Worm (Caenorhabditis elegans) whole organism, L4 larva: ENCODE data around the gene nas-33.

Experiments
- T26A8.4 ChIP-seq: fragments of 200-800 bp; sonication (Bioruptor generic); IDR thresholded peaks from 2 replicates; pipeline ENCODE4 v1.3.6; 2022; ENCODE audit warnings: missing genetic modification characterization, missing compliant biosample characterization
- Y105C5A.15 ChIP-seq: fragments of 200-800 bp; sonication (Bioruptor generic); IDR thresholded peaks from 2 replicates; pipeline ENCODE4 v1.3.6; 2022; ENCODE audit warnings: missing genetic modification characterization, missing compliant biosample characterization
- ceh-20 ChIP-seq: fragments of 200-800 bp; sonication (Bioruptor generic); IDR thresholded peaks from 2 replicates; pipeline ENCODE4 v1.3.6; 2022; ENCODE audit warnings: missing genetic modification reagents, missing genetic modification characterization, missing compliant biosample characterization
- ceh-28 ChIP-seq: fragments of 150-350 bp; optimal IDR thresholded peaks from 2 replicates; lab custom pipeline; 2014; ENCODE audit warnings: missing biosample characterization, missing genetic modification reagents, missing genetic modification characterization
- ceh-32 ChIP-seq: sonication (generic microtip); optimal IDR thresholded peaks from 2 replicates; lab custom pipeline; 2016; ENCODE audit warnings: mild to moderate bottlenecking, missing genetic modification characterization, missing compliant biosample characterization; ENCODE audit not compliant: poor library complexity
- ceh-44 ChIP-seq: fragments of 200-800 bp; sonication (Bioruptor generic); IDR thresholded peaks from 2 replicates; pipeline ENCODE4 v1.3.6; 2022; ENCODE audit warnings: missing genetic modification reagents, missing genetic modification characterization, missing compliant biosample characterization
- ceh-62 ChIP-seq: sonication (generic microtip); optimal IDR thresholded peaks from 2 replicates; lab custom pipeline; 2017; ENCODE audit warnings: missing biosample characterization, missing genetic modification characterization
- ceh-82 ChIP-seq: sonication (generic microtip); optimal IDR thresholded peaks from 2 replicates; lab custom pipeline; 2017; ENCODE audit warnings: missing biosample characterization, missing genetic modification characterization
- cey-2 ChIP-seq: sonication (generic microtip); optimal IDR thresholded peaks from 3 replicates; lab custom pipeline; 2017; ENCODE audit warnings: missing genetic modification characterization, mild to moderate bottlenecking, missing compliant biosample characterization, antibody characterized with exemption, borderline replicate concordance; ENCODE audit not compliant: insufficient read depth
- ctbp-1 ChIP-seq: fragments of 200-800 bp; sonication (Bioruptor generic); IDR thresholded peaks from 2 replicates; pipeline ENCODE4 v1.3.6; 2022; ENCODE audit warnings: missing genetic modification reagents, missing genetic modification characterization, missing compliant biosample characterization
- daf-16 ChIP-seq, 3 experiments: sonication (generic microtip); optimal IDR thresholded peaks; 2 replicates each; lab custom pipeline; 2016 to 2017; ENCODE audit warnings: missing genetic modification characterization in 3 of 3, missing genetic modification reagents in 3 of 3, mild to moderate bottlenecking in 2 of 3, missing compliant biosample characterization in 2 of 3, missing biosample characterization in 1 of 3, moderate library complexity in 1 of 3
- daf-8 ChIP-seq: fragments of 200-800 bp; sonication (Bioruptor generic); IDR thresholded peaks from 2 replicates; pipeline ENCODE4 v1.3.6; 2022; ENCODE audit warnings: missing genetic modification characterization, missing compliant biosample characterization
- dve-1 ChIP-seq: sonication (generic microtip); optimal IDR thresholded peaks from 2 replicates; lab custom pipeline; 2017; ENCODE audit warnings: antibody characterized with exemption, mild to moderate bottlenecking, missing genetic modification characterization, missing compliant biosample characterization; ENCODE audit not compliant: insufficient read depth
- egl-43 ChIP-seq: fragments of 200-800 bp; sonication (Bioruptor generic); IDR thresholded peaks from 2 replicates; pipeline ENCODE4 v1.3.6; 2022; ENCODE audit warnings: missing genetic modification reagents, missing genetic modification characterization, missing compliant biosample characterization
- gei-8 ChIP-seq: fragments of 200-800 bp; sonication (Bioruptor generic); optimal IDR thresholded peaks from 2 replicates; lab custom pipeline; 2018; ENCODE audit warnings: mild to moderate bottlenecking, missing genetic modification characterization, missing compliant biosample characterization
- hif-1 ChIP-seq, 2 experiments: sonication (generic microtip); optimal IDR thresholded peaks; 2 replicates each; lab custom pipeline; 2016 to 2017; ENCODE audit warnings: missing compliant biosample characterization in 2 of 2, missing genetic modification characterization in 2 of 2, missing genetic modification reagents in 2 of 2, missing genotype in 2 of 2, mild to moderate bottlenecking in 1 of 2
- hlh-11 ChIP-seq: fragments of 200-800 bp; sonication (Bioruptor generic); optimal IDR thresholded peaks from 2 replicates; lab custom pipeline; 2018; ENCODE audit warnings: mild to moderate bottlenecking, missing genetic modification characterization, missing compliant biosample characterization
- hlh-30 ChIP-seq: sonication (generic microtip); optimal IDR thresholded peaks from 2 replicates; lab custom pipeline; 2017; ENCODE audit warnings: antibody characterized with exemption, mild to moderate bottlenecking, missing genetic modification characterization, missing compliant biosample characterization; ENCODE audit not compliant: insufficient read depth
- hmg-1.1 ChIP-seq: fragments of 200-800 bp; sonication (Bioruptor generic); IDR thresholded peaks from 2 replicates; pipeline ENCODE4 v1.3.6; 2022; ENCODE audit warnings: missing genetic modification reagents, missing genetic modification characterization, missing compliant biosample characterization
- lsy-2 ChIP-seq, 2 experiments: fragments of 150-350 bp in 1 of 2; sonication (generic microtip) in 1 of 2; optimal IDR thresholded peaks; 2 replicates each; lab custom pipeline; 2014 to 2017; ENCODE audit warnings: missing biosample characterization in 2 of 2, missing genetic modification characterization in 2 of 2
- madf-5 ChIP-seq, 2 experiments: fragments of 200-800 bp; sonication (Bioruptor generic); IDR thresholded peaks; 2 replicates each; pipeline ENCODE4 v1.3.6; 2022; ENCODE audit warnings: missing compliant biosample characterization in 2 of 2, missing genetic modification characterization in 2 of 2
- mdl-1 ChIP-seq, 2 experiments: fragments of 150-350 bp in 1 of 2; sonication (generic microtip) in 1 of 2; optimal IDR thresholded peaks; 2 replicates each; lab custom pipeline; 2014 to 2017; ENCODE audit warnings: missing biosample characterization in 2 of 2, missing genetic modification characterization in 2 of 2
- mep-1 ChIP-seq: fragments of 150-350 bp; sonication (generic microtip); optimal IDR thresholded peaks from 3 replicates; lab custom pipeline; 2014; ENCODE audit warnings: missing biosample characterization, missing genetic modification characterization
- nhr-102 ChIP-seq: sonication (generic microtip); optimal IDR thresholded peaks from 2 replicates; lab custom pipeline; 2016; ENCODE audit warnings: mild to moderate bottlenecking, missing genetic modification characterization, moderate library complexity, missing compliant biosample characterization
- nhr-25 ChIP-seq: sonication (generic microtip); optimal IDR thresholded peaks from 2 replicates; lab custom pipeline; 2017; ENCODE audit warnings: missing genetic modification characterization, mild to moderate bottlenecking, missing compliant biosample characterization, antibody characterized with exemption, moderate library complexity, borderline replicate concordance; ENCODE audit not compliant: insufficient read depth
- nhr-28 ChIP-seq: fragments of 150-350 bp; optimal IDR thresholded peaks from 2 replicates; lab custom pipeline; 2014; ENCODE audit warnings: missing biosample characterization, missing genetic modification characterization
- nhr-48 ChIP-seq: sonication (generic microtip); optimal IDR thresholded peaks from 2 replicates; lab custom pipeline; 2016; ENCODE audit warnings: mild to moderate bottlenecking, missing genetic modification characterization, missing compliant biosample characterization
- nhr-6 ChIP-seq: fragments of 150-350 bp; optimal IDR thresholded peaks from 2 replicates; lab custom pipeline; 2014; ENCODE audit warnings: missing biosample characterization, missing genetic modification characterization
- nhr-77 ChIP-seq: fragments of 150-350 bp; optimal IDR thresholded peaks from 2 replicates; lab custom pipeline; 2014; ENCODE audit warnings: missing biosample characterization, missing genetic modification characterization
- pha-4 ChIP-seq, 2 experiments: fragments of 150-350 bp in 1 of 2; fragments of 200-800 bp in 1 of 2; sonication (Bioruptor generic) in 1 of 2; IDR thresholded peaks in 1 of 2; optimal IDR thresholded peaks in 1 of 2; 2 replicates each; pipeline versions ENCODE4 v1.3.6 to Lab custom; 2014 to 2022; ENCODE audit warnings: missing genetic modification characterization in 2 of 2, missing genetic modification reagents in 2 of 2, missing biosample characterization in 1 of 2, missing compliant biosample characterization in 1 of 2
- php-3 ChIP-seq: fragments of 200-800 bp; sonication (Bioruptor generic); IDR thresholded peaks from 2 replicates; pipeline ENCODE4 v1.3.6; 2022; ENCODE audit warnings: missing genetic modification reagents, missing genetic modification characterization, missing compliant biosample characterization
- rbr-2 ChIP-seq: sonication (generic microtip); optimal IDR thresholded peaks from 2 replicates; lab custom pipeline; 2016; ENCODE audit warnings: missing genotype, missing genetic modification characterization, missing compliant biosample characterization
- saeg-2 ChIP-seq: fragments of 200-800 bp; sonication (Bioruptor generic); IDR thresholded peaks from 2 replicates; pipeline ENCODE4 v1.3.6; 2022; ENCODE audit warnings: missing genetic modification reagents, missing genetic modification characterization, missing compliant biosample characterization
- sdz-12 ChIP-seq: fragments of 200-800 bp; sonication (Bioruptor generic); optimal IDR thresholded peaks from 2 replicates; lab custom pipeline; 2018; ENCODE audit warnings: mild to moderate bottlenecking, missing genetic modification characterization, missing compliant biosample characterization
- spr-1 ChIP-seq: sonication (generic microtip); optimal IDR thresholded peaks from 2 replicates; lab custom pipeline; 2016; ENCODE audit warnings: mild to moderate bottlenecking, missing genetic modification characterization, missing compliant biosample characterization
- tag-97 ChIP-seq: fragments of 200-800 bp; sonication (Bioruptor generic); IDR thresholded peaks from 2 replicates; pipeline ENCODE4 v1.3.6; 2022; ENCODE audit warnings: missing genetic modification characterization, missing compliant biosample characterization
- tra-1 ChIP-seq: fragments of 200-800 bp; sonication (Bioruptor generic); IDR thresholded peaks from 2 replicates; pipeline ENCODE4 v1.3.6; 2022; ENCODE audit warnings: missing genetic modification reagents, missing genetic modification characterization, missing compliant biosample characterization
- unc-130 ChIP-seq: sonication (generic microtip); optimal IDR thresholded peaks from 2 replicates; lab custom pipeline; 2016; ENCODE audit warnings: missing genetic modification reagents, missing genetic modification characterization, missing compliant biosample characterization
- unc-62 ChIP-seq, 3 experiments: fragments of 150-350 bp in 1 of 3; sonication (generic microtip); optimal IDR thresholded peaks in 2 of 3; peaks in 1 of 3; 1 replicate in 1 of 3; 2 replicates in 2 of 3; lab custom pipeline; 2014 to 2017; ENCODE audit warnings: missing biosample characterization in 3 of 3, missing genetic modification characterization in 3 of 3, missing genetic modification reagents in 3 of 3, missing genotype in 1 of 3
- zfp-3 ChIP-seq: fragments of 200-800 bp; sonication (Bioruptor generic); conservative IDR thresholded peaks from 2 replicates; pipeline ENCODE4 v1.3.6; 2022; ENCODE audit warnings: missing genetic modification reagents, missing genetic modification characterization, missing compliant biosample characterization
- ztf-7 ChIP-seq: fragments of 150-350 bp; optimal IDR thresholded peaks from 2 replicates; lab custom pipeline; 2014; ENCODE audit warnings: missing biosample characterization, missing genetic modification characterization

Gene nas-33

ce11 chrX:6456567-6456966 lies 1.5 kb upstream of the nas-33 start, which contains the start of gene pept-1 (continued):
- peak; percentile 60 for TF ChIP-seq nhr-28 (tag; lab: Kevin White, UChicago)

ce11 chrX:6450839-6451491 lies 4.1 kb downstream of the nas-33 start, which contains the start of the genes grl-6 and K10C2.6:
TSS of gene grl-6 (minus strand) at chrX:6450939.
TSS of gene K10C2.6 (plus strand) at chrX:6451441.
- TF ChIP-seq unc-62 (GFP tag; optimal IDR thresholded peaks at IDR 0.05 in 1 of 2; lab: Kevin White, UChicago): peak in 1 of 2 experiments; percentile 13
- TF ChIP-seq unc-62 (tag; optimal IDR thresholded peaks at IDR 0.05; lab: Kevin White, UChicago): no peak
- TF ChIP-seq ceh-32 (tag; lab: Kevin White, UChicago): no peak
- TF ChIP-seq ctbp-1 (GFP tag; lab: Robert Waterston, UW): no peak

ce11 chrX:6448866-6449400 lies 6.1 kb downstream of the nas-33 start, which contains the start of gene fah-1:
TSS of gene fah-1 (minus strand) at chrX:6448916.
- no peak for TF ChIP-seq daf-16 (GFP tag; optimal IDR thresholded peaks at IDR 0.05; lab: Kevin White, UChicago)
- peak; percentile 73 for TF ChIP-seq daf-16 (tag; optimal IDR thresholded peaks at IDR 0.05; lab: Kevin White, UChicago)
- no peak for TF ChIP-seq egl-43 (GFP tag; lab: Robert Waterston, UW)
- peak; percentile 47; the same call in 1 of the 2 replicates for TF ChIP-seq ceh-20 (GFP tag; lab: Robert Waterston, UW)
- no peak for TF ChIP-seq lsy-2 (tag; optimal IDR thresholded peaks at IDR 0.05; lab: Kevin White, UChicago)
- no peak for TF ChIP-seq saeg-2 (GFP tag; lab: Robert Waterston, UW)
- TF ChIP-seq nhr-28 (tag; lab: Kevin White, UChicago): peak; percentile 22
- TF ChIP-seq ceh-82 (tag; lab: Kevin White, UChicago): no peak
- TF ChIP-seq mdl-1 (tag; optimal IDR thresholded peaks at IDR 0.05; lab: Kevin White, UChicago): peak in 1 of 2 experiments; percentile 57
- TF ChIP-seq rbr-2 (tag; lab: Kevin White, UChicago): no peak
- TF ChIP-seq dve-1: peak; percentile 87
- TF ChIP-seq nhr-6 (tag; lab: Kevin White, UChicago): no peak
- peak; percentile 74 for TF ChIP-seq hlh-11 (tag; lab: Kevin White, UChicago)
- TF ChIP-seq ztf-7 (tag; lab: Kevin White, UChicago): no peak
- TF ChIP-seq spr-1 (tag; lab: Kevin White, UChicago): no peak
- peak; percentile 86 for TF ChIP-seq nhr-25 (tag; lab: Kevin White, UChicago)
- no peak for TF ChIP-seq ceh-62
- TF ChIP-seq php-3 (GFP tag; lab: Robert Waterston, UW): peak; percentile 71; the same call in 1 of the 2 replicates
- TF ChIP-seq unc-130 (GFP tag; lab: Kevin White, UChicago): no peak
- TF ChIP-seq hlh-30 (tag; lab: Kevin White, UChicago): peak; percentile 68
- TF ChIP-seq gei-8: no peak
- TF ChIP-seq cey-2 (tag; lab: Kevin White, UChicago): peak; percentile 15
- TF ChIP-seq tag-97 (GFP tag; lab: Robert Waterston, UW): no peak
- no peak for TF ChIP-seq ceh-44 (GFP tag; lab: Robert Waterston, UW)
- TF ChIP-seq tra-1 (GFP tag; lab: Robert Waterston, UW): peak; percentile 74; the same call in 1 of the 2 replicates
- no peak for TF ChIP-seq pha-4 (GFP tag; IDR thresholded peaks at IDR 0.05; lab: Robert Waterston, UW)
- TF ChIP-seq pha-4 (tag; optimal IDR thresholded peaks at IDR 0.05; lab: Kevin White, UChicago): no peak
- peak; percentile 70 for TF ChIP-seq mep-1 (tag; lab: Kevin White, UChicago)
- TF ChIP-seq T26A8.4 (GFP tag; lab: Robert Waterston, UW): peak; percentile 39; the same call in 1 of the 2 replicates
- no peak for TF ChIP-seq hmg-1.1 (GFP tag; lab: Robert Waterston, UW)
- peak; percentile 53 for TF ChIP-seq nhr-48 (tag; lab: Kevin White, UChicago)
- peak; percentile 59 for TF ChIP-seq nhr-102
- TF ChIP-seq daf-8 (GFP tag; lab: Robert Waterston, UW): no peak
- TF ChIP-seq hif-1 (tag; optimal IDR thresholded peaks at IDR 0.05; lab: Kevin White, UChicago): no peak
- no peak for TF ChIP-seq zfp-3 (GFP tag; lab: Robert Waterston, UW)
- no peak for TF ChIP-seq sdz-12 (GFP tag; lab: Kevin White, UChicago)
- TF ChIP-seq Y105C5A.15 (GFP tag; lab: Robert Waterston, UW): no peak
- no peak for TF ChIP-seq ceh-28
- peak; percentile 31 for TF ChIP-seq nhr-77 (tag; lab: Kevin White, UChicago)
- no peak for TF ChIP-seq unc-62 (GFP tag; optimal IDR thresholded peaks at IDR 0.05 in 1 of 2; lab: Kevin White, UChicago)
- no peak for TF ChIP-seq unc-62 (tag; optimal IDR thresholded peaks at IDR 0.05; lab: Kevin White, UChicago)
- TF ChIP-seq madf-5 (GFP tag; IDR thresholded peaks at IDR 0.05; lab: Robert Waterston, UW): no peak
